Worm (Caenorhabditis elegans) whole organism, L4 larva: ENCODE results near the gene D1014.2.

Experiments used
- T20F7.1 ChIP-seq: fragments of 200-800 bp; sonication (Bioruptor generic); optimal IDR thresholded peaks from 2 replicates; lab custom pipeline; 2018; ENCODE audit warnings: mild to moderate bottlenecking, missing genetic modification characterization, missing compliant biosample characterization
- T26A8.4 ChIP-seq: fragments of 200-800 bp; sonication (Bioruptor generic); IDR thresholded peaks from 2 replicates; pipeline ENCODE4 v1.3.6; 2022; ENCODE audit warnings: missing genetic modification characterization, missing compliant biosample characterization
- Y105C5A.15 ChIP-seq: fragments of 200-800 bp; sonication (Bioruptor generic); IDR thresholded peaks from 2 replicates; pipeline ENCODE4 v1.3.6; 2022; ENCODE audit warnings: missing genetic modification characterization, missing compliant biosample characterization
- Y48G9A.11 ChIP-seq: fragments of 200-800 bp; sonication (Bioruptor generic); IDR thresholded peaks from 2 replicates; pipeline ENCODE4 v1.3.6; 2022; ENCODE audit warnings: missing genetic modification reagents, missing genetic modification characterization, missing compliant biosample characterization
- ama-1 ChIP-seq: fragments of 150-350 bp; optimal IDR thresholded peaks from 2 replicates; lab custom pipeline; 2014; ENCODE audit warnings: inconsistent platforms, mixed read lengths
- arid-1 ChIP-seq: fragments of 200-800 bp; sonication (Bioruptor generic); conservative IDR thresholded peaks from 2 replicates; pipeline ENCODE4 v1.3.6; 2022; ENCODE audit warnings: missing genetic modification reagents, missing genetic modification characterization, missing compliant biosample characterization
- ceh-32 ChIP-seq: sonication (generic microtip); optimal IDR thresholded peaks from 2 replicates; lab custom pipeline; 2016; ENCODE audit warnings: mild to moderate bottlenecking, missing genetic modification characterization, missing compliant biosample characterization; ENCODE audit not compliant: poor library complexity
- ceh-62 ChIP-seq: sonication (generic microtip); optimal IDR thresholded peaks from 2 replicates; lab custom pipeline; 2017; ENCODE audit warnings: missing biosample characterization, missing genetic modification characterization
- cey-2 ChIP-seq: sonication (generic microtip); optimal IDR thresholded peaks from 3 replicates; lab custom pipeline; 2017; ENCODE audit warnings: missing genetic modification characterization, mild to moderate bottlenecking, missing compliant biosample characterization, antibody characterized with exemption, borderline replicate concordance; ENCODE audit not compliant: insufficient read depth
- daf-12 ChIP-seq: fragments of 150-350 bp; optimal IDR thresholded peaks from 2 replicates; lab custom pipeline; 2014; ENCODE audit warnings: missing biosample characterization, missing genetic modification reagents, missing genetic modification characterization
- daf-16 ChIP-seq, 3 experiments: sonication (generic microtip); optimal IDR thresholded peaks; 2 replicates each; lab custom pipeline; 2016 to 2017; ENCODE audit warnings: missing genetic modification characterization in 3 of 3, missing genetic modification reagents in 3 of 3, mild to moderate bottlenecking in 2 of 3, missing compliant biosample characterization in 2 of 3, missing biosample characterization in 1 of 3, moderate library complexity in 1 of 3
- dmd-6 ChIP-seq: fragments of 200-800 bp; sonication (Bioruptor generic); IDR thresholded peaks from 2 replicates; pipeline ENCODE4 v1.3.6; 2022; ENCODE audit warnings: missing genetic modification reagents, missing genetic modification characterization, missing compliant biosample characterization
- dmd-8 ChIP-seq: fragments of 200-800 bp; sonication (Bioruptor generic); IDR thresholded peaks from 2 replicates; pipeline ENCODE4 v1.3.6; 2022; ENCODE audit warnings: missing genetic modification characterization, missing compliant biosample characterization
- dve-1 ChIP-seq: sonication (generic microtip); optimal IDR thresholded peaks from 2 replicates; lab custom pipeline; 2017; ENCODE audit warnings: antibody characterized with exemption, mild to moderate bottlenecking, missing genetic modification characterization, missing compliant biosample characterization; ENCODE audit not compliant: insufficient read depth
- fos-1 ChIP-seq: fragments of 150-350 bp; optimal IDR thresholded peaks from 2 replicates; lab custom pipeline; 2014; ENCODE audit warnings: missing biosample characterization, missing genetic modification characterization
- hif-1 ChIP-seq, 2 experiments: sonication (generic microtip); optimal IDR thresholded peaks; 2 replicates each; lab custom pipeline; 2016 to 2017; ENCODE audit warnings: missing compliant biosample characterization in 2 of 2, missing genetic modification characterization in 2 of 2, missing genetic modification reagents in 2 of 2, missing genotype in 2 of 2, mild to moderate bottlenecking in 1 of 2
- hlh-11 ChIP-seq: fragments of 200-800 bp; sonication (Bioruptor generic); optimal IDR thresholded peaks from 2 replicates; lab custom pipeline; 2018; ENCODE audit warnings: mild to moderate bottlenecking, missing genetic modification characterization, missing compliant biosample characterization
- hlh-30 ChIP-seq: sonication (generic microtip); optimal IDR thresholded peaks from 2 replicates; lab custom pipeline; 2017; ENCODE audit warnings: antibody characterized with exemption, mild to moderate bottlenecking, missing genetic modification characterization, missing compliant biosample characterization; ENCODE audit not compliant: insufficient read depth
- hmg-1.1 ChIP-seq: fragments of 200-800 bp; sonication (Bioruptor generic); IDR thresholded peaks from 2 replicates; pipeline ENCODE4 v1.3.6; 2022; ENCODE audit warnings: missing genetic modification reagents, missing genetic modification characterization, missing compliant biosample characterization
- lin-38 ChIP-seq: fragments of 200-800 bp; sonication (Bioruptor generic); IDR thresholded peaks from 2 replicates; pipeline ENCODE4 v1.3.6; 2022; ENCODE audit warnings: missing genetic modification reagents, missing genetic modification characterization, missing compliant biosample characterization
- lin-39 ChIP-seq: fragments of 150-350 bp; optimal IDR thresholded peaks from 2 replicates; lab custom pipeline; 2014; ENCODE audit warnings: missing biosample characterization, missing genetic modification reagents, missing genetic modification characterization
- lir-3 ChIP-seq: sonication (generic microtip); optimal IDR thresholded peaks from 2 replicates; lab custom pipeline; 2016; ENCODE audit warnings: mild to moderate bottlenecking, missing genetic modification characterization, missing compliant biosample characterization
- madf-9 ChIP-seq: fragments of 200-800 bp; sonication (Bioruptor generic); conservative IDR thresholded peaks from 2 replicates; pipeline ENCODE4 v1.3.6; 2022; ENCODE audit warnings: missing genetic modification reagents, missing genetic modification characterization, missing compliant biosample characterization
- nhr-10 ChIP-seq: fragments of 150-350 bp; optimal IDR thresholded peaks from 2 replicates; lab custom pipeline; 2014; ENCODE audit warnings: missing biosample characterization, missing genetic modification characterization
- nhr-11 ChIP-seq: fragments of 150-350 bp; optimal IDR thresholded peaks from 2 replicates; lab custom pipeline; 2014; ENCODE audit warnings: missing biosample characterization, missing genetic modification characterization
- nhr-25 ChIP-seq: sonication (generic microtip); optimal IDR thresholded peaks from 2 replicates; lab custom pipeline; 2017; ENCODE audit warnings: missing genetic modification characterization, mild to moderate bottlenecking, missing compliant biosample characterization, antibody characterized with exemption, moderate library complexity, borderline replicate concordance; ENCODE audit not compliant: insufficient read depth
- nhr-28 ChIP-seq: fragments of 150-350 bp; optimal IDR thresholded peaks from 2 replicates; lab custom pipeline; 2014; ENCODE audit warnings: missing biosample characterization, missing genetic modification characterization
- nhr-42 ChIP-seq: fragments of 200-800 bp; sonication (Bioruptor generic); IDR thresholded peaks from 2 replicates; pipeline ENCODE4 v1.3.6; 2022; ENCODE audit warnings: missing genetic modification characterization, missing compliant biosample characterization
- rbr-2 ChIP-seq: sonication (generic microtip); optimal IDR thresholded peaks from 2 replicates; lab custom pipeline; 2016; ENCODE audit warnings: missing genotype, missing genetic modification characterization, missing compliant biosample characterization
- skn-1 ChIP-seq: fragments of 150-350 bp; optimal IDR thresholded peaks from 2 replicates; lab custom pipeline; 2014; ENCODE audit warnings: missing biosample characterization, missing genetic modification characterization
- snpc-1.2 ChIP-seq: fragments of 200-800 bp; sonication (Bioruptor generic); IDR thresholded peaks from 2 replicates; pipeline ENCODE4 v1.3.6; 2022; ENCODE audit warnings: missing genetic modification reagents, missing genetic modification characterization, missing compliant biosample characterization
- spr-3 ChIP-seq: fragments of 200-800 bp; sonication (Bioruptor generic); optimal IDR thresholded peaks from 2 replicates; lab custom pipeline; 2018; ENCODE audit warnings: mild to moderate bottlenecking, missing genetic modification characterization, missing compliant biosample characterization
- unc-39 ChIP-seq: sonication (generic microtip); optimal IDR thresholded peaks from 2 replicates; lab custom pipeline; 2017; ENCODE audit warnings: missing biosample characterization, missing genetic modification characterization
- unc-62 ChIP-seq, 3 experiments: fragments of 150-350 bp in 1 of 3; sonication (generic microtip); optimal IDR thresholded peaks in 2 of 3; peaks in 1 of 3; 1 replicate in 1 of 3; 2 replicates in 2 of 3; lab custom pipeline; 2014 to 2017; ENCODE audit warnings: missing biosample characterization in 3 of 3, missing genetic modification characterization in 3 of 3, missing genetic modification reagents in 3 of 3, missing genotype in 1 of 3
- zfp-2 ChIP-seq: sonication (generic microtip); optimal IDR thresholded peaks from 2 replicates; lab custom pipeline; 2016; ENCODE audit warnings: mild to moderate bottlenecking, missing genetic modification characterization, missing compliant biosample characterization
- zfp-3 ChIP-seq: fragments of 200-800 bp; sonication (Bioruptor generic); conservative IDR thresholded peaks from 2 replicates; pipeline ENCODE4 v1.3.6; 2022; ENCODE audit warnings: missing genetic modification reagents, missing genetic modification characterization, missing compliant biosample characterization
- ztf-7 ChIP-seq: fragments of 150-350 bp; optimal IDR thresholded peaks from 2 replicates; lab custom pipeline; 2014; ENCODE audit warnings: missing biosample characterization, missing genetic modification characterization

D1014.2 gene

ce11 chrV:8131628-8132027 is 12.1 kb upstream of the D1014.2 start:
- TF ChIP-seq arid-1 (GFP tag; lab: Robert Waterston, UW) (no peak), lir-3 (tag; lab: Kevin White, UChicago) (no peak), Y48G9A.11 (GFP tag; lab: Robert Waterston, UW) (no peak), T20F7.1 (GFP tag; lab: Kevin White, UChicago) (no peak), rbr-2 (tag; lab: Kevin White, UChicago) (no peak), ama-1 (lab: Kevin White, UChicago) (peak; percentile 3), nhr-11 (tag; lab: Kevin White, UChicago) (no peak), T26A8.4 (GFP tag; lab: Robert Waterston, UW) (peak; percentile 36; the same call in 1 of the 2 replicates), hlh-11 (tag; lab: Kevin White, UChicago) (no peak), ceh-32 (tag; lab: Kevin White, UChicago) (no peak), zfp-3 (0 out of 2 replicates have a peak, but pooled peaks have one; percentile 20), dmd-8 (GFP tag; lab: Robert Waterston, UW) (no peak), skn-1 (tag; lab: Kevin White, UChicago) (no peak), daf-12 (tag; lab: Kevin White, UChicago) (no peak), madf-9 (GFP tag; lab: Robert Waterston, UW) (no peak), ceh-62 (no peak), lin-39 (tag; lab: Kevin White, UChicago) (no peak), nhr-42 (GFP tag; lab: Robert Waterston, UW) (no peak), lin-38 (0 out of 2 replicates have a peak, but pooled peaks have one; percentile 17), snpc-1.2 (no peak), dmd-6 (GFP tag; lab: Robert Waterston, UW) (no peak), hif-1 (tag; optimal IDR thresholded peaks at IDR 0.05; lab: Kevin White, UChicago) (no peak)

- TF ChIP-seq hlh-30 (tag; lab: Kevin White, UChicago) (peak; percentile 46), nhr-25 (tag; lab: Kevin White, UChicago) (no peak), daf-16 (GFP tag; optimal IDR thresholded peaks at IDR 0.05; lab: Kevin White, UChicago) (no peak), daf-16 (tag; optimal IDR thresholded peaks at IDR 0.05; lab: Kevin White, UChicago) (peak; percentile 67), daf-12 (tag; lab: Kevin White, UChicago) (no peak), dve-1 (tag; lab: Kevin White, UChicago) (peak; percentile 5), lin-39 (tag; lab: Kevin White, UChicago) (no peak), nhr-28 (no peak), unc-39 (no peak)
Measured at ce11 chrV:8132926-8133325, 10.8 kb upstream of the D1014.2 start, which contains the start of gene D1014.4. Gene D1014.4 (plus strand): TSS chrV:8133226.

- TF ChIP-seq Y105C5A.15 (GFP tag; lab: Robert Waterston, UW) (no peak), ztf-7 (tag; lab: Kevin White, UChicago) (no peak), nhr-28 (no peak), unc-62 (GFP tag; optimal IDR thresholded peaks at IDR 0.05 in 1 of 2; lab: Kevin White, UChicago) (peak in 1 of 2 experiments; percentile 95), unc-62 (tag; optimal IDR thresholded peaks at IDR 0.05; lab: Kevin White, UChicago) (no peak), cey-2 (tag; lab: Kevin White, UChicago) (no peak)
Measured at ce11 chrV:8144515-8144914, 810 bp downstream of the D1014.2 start.

ce11 chrV:8145329-8145728 is 1.6 kb downstream of the D1014.2 start, which contains the start of gene D1014.13:
Gene D1014.13 (plus strand): TSS chrV:8145629.
- TF ChIP-seq fos-1 (tag; lab: Kevin White, UChicago) (no peak), zfp-2 (tag; lab: Kevin White, UChicago) (no peak), hmg-1.1 (no peak), spr-3 (GFP tag; lab: Kevin White, UChicago) (no peak), unc-62 (GFP tag; optimal IDR thresholded peaks at IDR 0.05 in 1 of 2; lab: Kevin White, UChicago) (peak in 1 of 2 experiments; percentile 74), unc-62 (tag; optimal IDR thresholded peaks at IDR 0.05; lab: Kevin White, UChicago) (no peak), nhr-10 (tag; lab: Kevin White, UChicago) (no peak)
